Worm (Caenorhabditis elegans) whole organism, mixed stage, embryonic: Measurements from ENCODE around the gene F12A10.8.
A peak's percentile ranks its signal among the peaks of the same experiment; 100 is the strongest.

Source experiments
- M03D4.4 ChIP-seq: sonication (generic microtip); optimal IDR thresholded peaks from 2 replicates; lab custom pipeline; 2017; ENCODE audit warnings: mild to moderate bottlenecking, missing genetic modification characterization, missing compliant biosample characterization
- bed-3 ChIP-seq: fragments of 200-800 bp; sonication (Bioruptor generic); optimal IDR thresholded peaks from 3 replicates; lab custom pipeline; 2018; ENCODE audit warnings: mild to moderate bottlenecking, missing genetic modification characterization, moderate library complexity, missing compliant biosample characterization
- ceh-39 ChIP-seq: fragments of 150-350 bp; optimal IDR thresholded peaks from 2 replicates; lab custom pipeline; 2014; ENCODE audit warnings: missing biosample characterization, missing genetic modification characterization
- ceh-43 ChIP-seq: fragments of 200-800 bp; sonication (Bioruptor generic); optimal IDR thresholded peaks from 2 replicates; lab custom pipeline; 2018; ENCODE audit warnings: mild to moderate bottlenecking, missing genetic modification characterization, moderate library complexity, missing compliant biosample characterization
- ceh-83 ChIP-seq: fragments of 200-800 bp; sonication (Bioruptor generic); optimal IDR thresholded peaks from 2 replicates; lab custom pipeline; 2018; ENCODE audit warnings: mild to moderate bottlenecking, missing genetic modification characterization, missing compliant biosample characterization
- ces-1 ChIP-seq: fragments of 150-350 bp; optimal IDR thresholded peaks from 2 replicates; lab custom pipeline; 2014; ENCODE audit warnings: missing biosample characterization, missing genetic modification reagents, missing genetic modification characterization
- cnd-1 ChIP-seq: fragments of 200-800 bp; sonication (Bioruptor generic); optimal IDR thresholded peaks from 2 replicates; lab custom pipeline; 2018; ENCODE audit warnings: mild to moderate bottlenecking, missing genetic modification characterization, missing compliant biosample characterization
- drap-1 ChIP-seq: fragments of 200-800 bp; sonication (Bioruptor generic); optimal IDR thresholded peaks from 3 replicates; lab custom pipeline; 2018; ENCODE audit warnings: mild to moderate bottlenecking, missing genetic modification characterization, missing compliant biosample characterization
- elt-3 ChIP-seq: fragments of 150-350 bp; optimal IDR thresholded peaks from 2 replicates; lab custom pipeline; 2014; ENCODE audit warnings: missing biosample characterization, missing genetic modification characterization
- flh-1 ChIP-seq: fragments of 200-800 bp; sonication (Bioruptor generic); optimal IDR thresholded peaks from 2 replicates; lab custom pipeline; 2018; ENCODE audit warnings: mild to moderate bottlenecking, missing genetic modification characterization, moderate library complexity, missing compliant biosample characterization
- ham-2 ChIP-seq: fragments of 200-800 bp; sonication (Bioruptor generic); optimal IDR thresholded peaks from 2 replicates; lab custom pipeline; 2018; ENCODE audit warnings: mild to moderate bottlenecking, missing genetic modification characterization, missing compliant biosample characterization
- hlh-1 ChIP-seq: fragments of 150-350 bp; optimal IDR thresholded peaks from 2 replicates; lab custom pipeline; 2014; ENCODE audit warnings: missing biosample characterization, missing genetic modification reagents, missing genetic modification characterization
- lin-13 ChIP-seq: fragments of 150-350 bp; optimal IDR thresholded peaks from 2 replicates; lab custom pipeline; 2014; ENCODE audit warnings: missing biosample characterization, missing genetic modification characterization
- lin-32 ChIP-seq: fragments of 200-800 bp; sonication (Bioruptor generic); optimal IDR thresholded peaks from 2 replicates; lab custom pipeline; 2018; ENCODE audit warnings: mild to moderate bottlenecking, missing genetic modification characterization, missing compliant biosample characterization
- lsy-2 ChIP-seq: fragments of 150-350 bp; optimal IDR thresholded peaks from 2 replicates; lab custom pipeline; 2014; ENCODE audit warnings: missing biosample characterization, missing genetic modification characterization
- mab-5 ChIP-seq: fragments of 150-350 bp; optimal IDR thresholded peaks from 2 replicates; lab custom pipeline; 2014; ENCODE audit warnings: missing biosample characterization, missing genetic modification characterization
- mep-1 ChIP-seq: fragments of 150-350 bp; optimal IDR thresholded peaks from 2 replicates; lab custom pipeline; 2017; ENCODE audit warnings: missing biosample characterization, missing genetic modification reagents, missing genetic modification characterization, inconsistent platforms
- mls-2 ChIP-seq: sonication (generic microtip); optimal IDR thresholded peaks from 2 replicates; lab custom pipeline; 2016; ENCODE audit warnings: mild to moderate bottlenecking, missing genetic modification characterization, moderate library complexity, missing compliant biosample characterization
- nhr-12 ChIP-seq: fragments of 150-350 bp; optimal IDR thresholded peaks from 2 replicates; lab custom pipeline; 2014; ENCODE audit warnings: missing biosample characterization, missing genetic modification characterization
- nhr-2 ChIP-seq: fragments of 150-350 bp; optimal IDR thresholded peaks from 2 replicates; lab custom pipeline; 2014; ENCODE audit warnings: missing biosample characterization, missing genetic modification characterization
- nhr-237 ChIP-seq: fragments of 150-350 bp; optimal IDR thresholded peaks from 2 replicates; lab custom pipeline; 2014; ENCODE audit warnings: missing biosample characterization, missing genetic modification characterization
- nhr-28 ChIP-seq: fragments of 150-350 bp; optimal IDR thresholded peaks from 2 replicates; lab custom pipeline; 2014; ENCODE audit warnings: missing biosample characterization, missing genetic modification characterization
- nhr-76 ChIP-seq: sonication (generic microtip); optimal IDR thresholded peaks from 2 replicates; lab custom pipeline; 2017; ENCODE audit warnings: missing biosample characterization, missing genetic modification characterization
- pha-4 ChIP-seq: fragments of 150-350 bp; optimal IDR thresholded peaks from 2 replicates; lab custom pipeline; 2018; ENCODE audit warnings: missing biosample characterization, missing genetic modification reagents, missing genetic modification characterization
- snpc-4 ChIP-seq: fragments of 150-350 bp; optimal IDR thresholded peaks from 2 replicates; lab custom pipeline; 2014; ENCODE audit warnings: missing biosample characterization, missing genetic modification characterization
- sptf-1 ChIP-seq: sonication (generic microtip); optimal IDR thresholded peaks from 2 replicates; lab custom pipeline; 2017; ENCODE audit warnings: mild to moderate bottlenecking, missing genetic modification characterization, moderate library complexity, missing compliant biosample characterization
- tbx-8 ChIP-seq: fragments of 200-800 bp; sonication (Bioruptor generic); optimal IDR thresholded peaks from 2 replicates; lab custom pipeline; 2018; ENCODE audit warnings: mild to moderate bottlenecking, missing genetic modification characterization, moderate library complexity, missing compliant biosample characterization
- unc-39 ChIP-seq: fragments of 150-350 bp; optimal IDR thresholded peaks from 2 replicates; lab custom pipeline; 2014; ENCODE audit warnings: missing biosample characterization, missing genetic modification characterization
- unc-62 ChIP-seq: fragments of 150-350 bp; optimal IDR thresholded peaks from 2 replicates; lab custom pipeline; 2014; ENCODE audit warnings: missing biosample characterization, missing genetic modification reagents, missing genetic modification characterization
- zip-8 ChIP-seq: fragments of 150-350 bp; optimal IDR thresholded peaks from 2 replicates; lab custom pipeline; 2014; ENCODE audit warnings: missing biosample characterization, missing genetic modification characterization
- ztf-11 ChIP-seq: fragments of 150-350 bp; optimal IDR thresholded peaks from 2 replicates; lab custom pipeline; 2014; ENCODE audit warnings: missing biosample characterization, missing genetic modification characterization

The F12A10.8 gene

ce11 chrII:5487844-5488243 lies 13.0 kb downstream of the F12A10.8 start, which contains the start of gene nep-5:
TSS of gene nep-5 (plus strand) at chrII:5488144.
- no peak for TF ChIP-seq ham-2 (GFP tag; lab: Kevin White, UChicago)
- TF ChIP-seq lin-32 (GFP tag; lab: Kevin White, UChicago): no peak
- TF ChIP-seq hlh-1 (tag; lab: Kevin White, UChicago): no peak
- no peak for TF ChIP-seq lsy-2
- no peak for TF ChIP-seq mep-1 (tag; lab: Kevin White, UChicago)
- no peak for TF ChIP-seq drap-1 (GFP tag; lab: Kevin White, UChicago)
- TF ChIP-seq bed-3 (GFP tag; lab: Kevin White, UChicago): no peak
- TF ChIP-seq nhr-28: no peak
- no peak for TF ChIP-seq lin-13 (tag; lab: Kevin White, UChicago)

- TF ChIP-seq sptf-1 (tag; lab: Kevin White, UChicago) (no peak), ztf-11 (tag; lab: Kevin White, UChicago) (no peak), mls-2 (no peak), nhr-2 (no peak), pha-4 (tag; lab: Kevin White, UChicago) (no peak), cnd-1 (no peak)
These were observed 18.9 kb downstream of the F12A10.8 start, which contains the start of gene cal-8 for ce11 chrII:5481982-5482381. TSS of gene cal-8 (minus strand) at chrII:5482041.

- no peak for TF ChIP-seq tbx-8 (GFP tag; lab: Kevin White, UChicago)
- no peak for TF ChIP-seq nhr-76
- no peak for TF ChIP-seq M03D4.4 (tag; lab: Kevin White, UChicago)
- no peak for TF ChIP-seq ham-2 (GFP tag; lab: Kevin White, UChicago)
- TF ChIP-seq ceh-83 (GFP tag; lab: Kevin White, UChicago): no peak
- TF ChIP-seq snpc-4 (tag; lab: Kevin White, UChicago): no peak
- no peak for TF ChIP-seq nhr-12 (tag; lab: Kevin White, UChicago)
- no peak for TF ChIP-seq lsy-2
- TF ChIP-seq unc-62 (GFP tag; lab: Kevin White, UChicago): no peak
- no peak for TF ChIP-seq flh-1 (GFP tag; lab: Kevin White, UChicago)
- TF ChIP-seq nhr-28: no peak
- TF ChIP-seq pha-4 (tag; lab: Kevin White, UChicago): no peak
- no peak for TF ChIP-seq bed-3 (GFP tag; lab: Kevin White, UChicago)
- TF ChIP-seq ces-1 (GFP tag; lab: Kevin White, UChicago): no peak
- TF ChIP-seq ceh-39 (tag; lab: Kevin White, UChicago): no peak
- no peak for TF ChIP-seq mep-1 (tag; lab: Kevin White, UChicago)
- TF ChIP-seq mab-5 (tag; lab: Kevin White, UChicago): no peak
- TF ChIP-seq ceh-43 (GFP tag; lab: Kevin White, UChicago): no peak
- TF ChIP-seq, all 35 proteins: peak for 0
These were observed 22.5 kb downstream of the F12A10.8 start, which contains the start of gene F56D1.1 for ce11 chrII:5478318-5478717. TSS of gene F56D1.1 (plus strand) at chrII:5478618.

- TF ChIP-seq drap-1 (GFP tag; lab: Kevin White, UChicago): no peak
- TF ChIP-seq nhr-2: no peak
- no peak for TF ChIP-seq nhr-12 (tag; lab: Kevin White, UChicago)
- no peak for TF ChIP-seq ham-2 (GFP tag; lab: Kevin White, UChicago)
- TF ChIP-seq zip-8 (tag; lab: Kevin White, UChicago): no peak
- no peak for TF ChIP-seq sptf-1 (tag; lab: Kevin White, UChicago)
- TF ChIP-seq unc-39 (tag; lab: Kevin White, UChicago): no peak
- no peak for TF ChIP-seq nhr-237 (tag; lab: Kevin White, UChicago)
- no peak for TF ChIP-seq ces-1 (GFP tag; lab: Kevin White, UChicago)
- no peak for TF ChIP-seq elt-3 (tag; lab: Kevin White, UChicago)
- TF ChIP-seq, all 35 proteins: peak for 0
These were observed 25.9 kb downstream of the F12A10.8 start, which contains the start of gene ilcr-2 for ce11 chrII:5474946-5475345. TSS of gene ilcr-2 (plus strand) at chrII:5475246.

ce11 chrII:5473946-5474423 lies 26.9 kb downstream of the F12A10.8 start, which contains the start of gene mrps-16:
TSS of gene mrps-16 (plus strand) at chrII:5474373.
- TF ChIP-seq ces-1 (GFP tag; lab: Kevin White, UChicago) (peak; percentile 84), ztf-11 (tag; lab: Kevin White, UChicago) (no peak), nhr-76 (no peak), mep-1 (tag; lab: Kevin White, UChicago) (peak; percentile 11), nhr-237 (tag; lab: Kevin White, UChicago) (peak; percentile 34), lsy-2 (peak; percentile 73), lin-13 (tag; lab: Kevin White, UChicago) (peak; percentile 42)
